Worm (Caenorhabditis elegans): ENCODE measurements around the gene R10E11.9.

The R10E11.9 gene

ce11 chrIII:9802045-9802444 is 8.6 kb upstream of the R10E11.9 start (continued):
- TF ChIP-seq nhr-90 (tag; optimal IDR thresholded peaks at IDR 0.05) (no peak), hsf-1 (GFP tag; IDR thresholded peaks at IDR 0.05) (peak; percentile 53; the same call in 1 of the 2 replicates), gei-17 (GFP tag; optimal IDR thresholded peaks at IDR 0.05) (no peak), B0336.3 (GFP tag; IDR thresholded peaks at IDR 0.05) (no peak; the same call in 1 of the 2 replicates), ztf-3 (GFP tag; optimal IDR thresholded peaks at IDR 0.05) (no peak), attf-6 (GFP tag; IDR thresholded peaks at IDR 0.05) (no peak), madf-8 (GFP tag; conservative IDR thresholded peaks at IDR 0.05) (no peak), ZK185.1 (tag; optimal IDR thresholded peaks at IDR 0.05; ENCODE audit: poor library complexity, severe bottlenecking) (no peak), ceh-40 (GFP tag; IDR thresholded peaks at IDR 0.05) (no peak), athp-1 (tag; optimal IDR thresholded peaks at IDR 0.05) (peak; percentile 4), lin-26 (GFP tag; IDR thresholded peaks at IDR 0.05) (peak; percentile 51), zim-3 (tag; optimal IDR thresholded peaks at IDR 0.05) (no peak), T26A5.8 (tag; optimal IDR thresholded peaks at IDR 0.05) (no peak), F55B11.4 (tag; optimal IDR thresholded peaks at IDR 0.05; ENCODE audit: borderline replicate concordance, insufficient read depth) (no peak), dox-1 (GFP tag; IDR thresholded peaks at IDR 0.05) (0 out of 2 replicates have a peak, but pooled peaks have one; percentile 29), repo-1 (tag; optimal IDR thresholded peaks at IDR 0.05) (no peak), ztf-25 (GFP tag; IDR thresholded peaks at IDR 0.05) (no peak), ceh-27 (GFP tag; optimal IDR thresholded peaks at IDR 0.05) (no peak), ceh-91 (GFP tag; IDR thresholded peaks at IDR 0.05) (no peak), hrde-1 (tag; optimal IDR thresholded peaks at IDR 0.05; ENCODE audit: borderline replicate concordance) (peak; percentile 2), aptf-2 (GFP tag; conservative IDR thresholded peaks at IDR 0.05) (no peak), Y56A3A.18 (GFP tag; IDR thresholded peaks at IDR 0.05) (no peak), Y79H2A.3 (GFP tag; conservative IDR thresholded peaks at IDR 0.05) (0 out of 2 replicates have a peak, but pooled peaks have one; percentile 21), nhr-27 (tag; optimal IDR thresholded peaks at IDR 0.05) (no peak), F33H1.4 (GFP tag; IDR thresholded peaks at IDR 0.05) (no peak), F37B4.10 (GFP tag; IDR thresholded peaks at IDR 0.05) (no peak), nhr-179 (tag; optimal IDR thresholded peaks at IDR 0.05) (no peak), egrh-3 (GFP tag; IDR thresholded peaks at IDR 0.05) (no peak), B0019.2 (GFP tag; conservative IDR thresholded peaks at IDR 0.05) (no peak), F23B12.7 (tag; optimal IDR thresholded peaks at IDR 0.05; ENCODE audit: insufficient read depth) (no peak), efl-1 (GFP tag; optimal IDR thresholded peaks at IDR 0.05) (no peak), hlh-26 (GFP tag; conservative IDR thresholded peaks at IDR 0.05) (no peak), hmg-20 (GFP tag; IDR thresholded peaks at IDR 0.05) (no peak), cebp-2 (GFP tag; IDR thresholded peaks at IDR 0.05) (no peak), ceh-79 (tag; optimal IDR thresholded peaks at IDR 0.05) (no peak), Y53G8AR.9 (GFP tag; conservative IDR thresholded peaks at IDR 0.05) (no peak), xnd-1 (tag; optimal IDR thresholded peaks at IDR 0.05) (no peak), nfyb-1 (GFP tag; IDR thresholded peaks at IDR 0.05) (no peak), nhr-120 (GFP tag; IDR thresholded peaks at IDR 0.05) (no peak), snpc-1.1 (tag; optimal IDR thresholded peaks at IDR 0.05; ENCODE audit: insufficient read depth) (no peak), C17E4.6 (GFP tag; IDR thresholded peaks at IDR 0.05) (no peak), Y67H2A.10 (GFP tag; conservative IDR thresholded peaks at IDR 0.05) (no peak), T07F8.4 (tag; optimal IDR thresholded peaks at IDR 0.05) (no peak)
